Fruit fly (Drosophila melanogaster) whole organism, pupa: ENCODE measurements around the gene sty.
A peak's percentile ranks its signal among the peaks of the same experiment; 100 is the strongest.

Source experiments
- CG10348 ChIP-seq: fragments of 200-800 bp; sonication (Bioruptor generic); IDR thresholded peaks from 2 replicates; pipeline ENCODE4 v1.3.6; 2022; ENCODE audit warnings: missing biosample characterization, missing genetic modification characterization
- CG12605 ChIP-seq: fragments of 200-800 bp; sonication (Bioruptor generic); IDR thresholded peaks from 2 replicates; pipeline ENCODE4 v1.3.6; 2022; ENCODE audit warnings: missing biosample characterization, missing genetic modification characterization
- CG13204 ChIP-seq: fragments of 200-800 bp; sonication (Bioruptor generic); optimal IDR thresholded peaks from 2 replicates; lab custom pipeline; 2018; ENCODE audit warnings: missing biosample characterization, mild to moderate bottlenecking, missing genetic modification characterization, moderate library complexity
- CG14655 ChIP-seq: fragments of 200-800 bp; sonication (Bioruptor generic); optimal IDR thresholded peaks from 3 replicates; lab custom pipeline; 2017; ENCODE audit warnings: mild to moderate bottlenecking, missing biosample characterization, missing genetic modification reagents, missing genetic modification characterization
- CG15710 ChIP-seq: fragments of 200-800 bp; sonication (Bioruptor generic); optimal IDR thresholded peaks from 2 replicates; lab custom pipeline; 2018; ENCODE audit warnings: missing biosample characterization, mild to moderate bottlenecking, missing genetic modification characterization, moderate library complexity
- CG17806 ChIP-seq: fragments of 200-800 bp; sonication (Bioruptor generic); optimal IDR thresholded peaks from 2 replicates; lab custom pipeline; 2018; ENCODE audit warnings: missing biosample characterization, mild to moderate bottlenecking, missing genetic modification characterization, moderate library complexity
- CG32121 ChIP-seq: fragments of 200-800 bp; sonication (Bioruptor generic); IDR thresholded peaks from 2 replicates; pipeline ENCODE4 v1.3.6; 2022; ENCODE audit warnings: missing biosample characterization, missing genetic modification characterization
- CG34367 ChIP-seq: fragments of 200-800 bp; sonication (Bioruptor generic); optimal IDR thresholded peaks from 2 replicates; lab custom pipeline; 2018; ENCODE audit warnings: missing biosample characterization, mild to moderate bottlenecking, missing genetic modification characterization
- CG4496 ChIP-seq: fragments of 200-800 bp; sonication (Bioruptor generic); IDR thresholded peaks from 3 replicates; pipeline ENCODE4 v1.3.6; 2022; ENCODE audit warnings: missing biosample characterization, missing genetic modification characterization
- CG8159 ChIP-seq: fragments of 200-800 bp; sonication (Bioruptor generic); optimal IDR thresholded peaks from 3 replicates; lab custom pipeline; 2018; ENCODE audit warnings: missing biosample characterization, mild to moderate bottlenecking, missing genetic modification characterization, moderate library complexity
- CG8301 ChIP-seq: fragments of 200-800 bp; sonication (Bioruptor generic); optimal IDR thresholded peaks from 2 replicates; lab custom pipeline; 2018; ENCODE audit warnings: missing biosample characterization, mild to moderate bottlenecking, missing genetic modification characterization
- CG9948 ChIP-seq: fragments of 200-800 bp; sonication (Bioruptor generic); optimal IDR thresholded peaks from 2 replicates; lab custom pipeline; 2018; ENCODE audit warnings: missing biosample characterization, mild to moderate bottlenecking, missing genetic modification characterization, moderate library complexity
- D1 ChIP-seq: fragments of 200-800 bp; sonication (Bioruptor generic); optimal IDR thresholded peaks from 2 replicates; lab custom pipeline; 2018; ENCODE audit warnings: missing biosample characterization, mild to moderate bottlenecking, missing genetic modification characterization, moderate library complexity
- EcR ChIP-seq: fragments of 200-800 bp; sonication (Bioruptor generic); optimal IDR thresholded peaks from 3 replicates; lab custom pipeline; 2019; ENCODE audit warnings: missing biosample characterization, missing genetic modification characterization, mild to moderate bottlenecking, moderate library complexity, missing genetic modification reagents
- Ets98B ChIP-seq: fragments of 200-800 bp; sonication (Bioruptor generic); IDR thresholded peaks from 2 replicates; pipeline ENCODE4 v1.3.6; 2022; ENCODE audit warnings: missing biosample characterization, missing genetic modification characterization
- Pif1A ChIP-seq: fragments of 200-800 bp; sonication (Bioruptor generic); optimal IDR thresholded peaks from 3 replicates; lab custom pipeline; 2016; ENCODE audit warnings: missing biosample characterization, missing genetic modification characterization
- Pif1B ChIP-seq: fragments of 200-800 bp; sonication (Bioruptor generic); optimal IDR thresholded peaks from 3 replicates; lab custom pipeline; 2016; ENCODE audit warnings: missing biosample characterization, missing genetic modification characterization
- Snoo ChIP-seq: fragments of 200-800 bp; sonication (Bioruptor generic); optimal IDR thresholded peaks from 3 replicates; lab custom pipeline; 2017; ENCODE audit warnings: missing biosample characterization, mild to moderate bottlenecking, missing genetic modification characterization, inconsistent platforms
- fd96Ca ChIP-seq: fragments of 200-800 bp; sonication (Bioruptor generic); IDR thresholded peaks from 3 replicates; pipeline ENCODE4 v1.3.6; 2022; ENCODE audit warnings: missing biosample characterization, missing genetic modification characterization
- gl ChIP-seq: fragments of 200-800 bp; sonication (Bioruptor generic); optimal IDR thresholded peaks from 2 replicates; lab custom pipeline; 2018; ENCODE audit warnings: missing biosample characterization, mild to moderate bottlenecking, missing genetic modification characterization
- rn ChIP-seq: fragments of 200-800 bp; sonication (Bioruptor generic); IDR thresholded peaks from 2 replicates; pipeline ENCODE4 v1.3.6; 2022; ENCODE audit warnings: missing biosample characterization, missing genetic modification characterization

The sty gene

DNA sequence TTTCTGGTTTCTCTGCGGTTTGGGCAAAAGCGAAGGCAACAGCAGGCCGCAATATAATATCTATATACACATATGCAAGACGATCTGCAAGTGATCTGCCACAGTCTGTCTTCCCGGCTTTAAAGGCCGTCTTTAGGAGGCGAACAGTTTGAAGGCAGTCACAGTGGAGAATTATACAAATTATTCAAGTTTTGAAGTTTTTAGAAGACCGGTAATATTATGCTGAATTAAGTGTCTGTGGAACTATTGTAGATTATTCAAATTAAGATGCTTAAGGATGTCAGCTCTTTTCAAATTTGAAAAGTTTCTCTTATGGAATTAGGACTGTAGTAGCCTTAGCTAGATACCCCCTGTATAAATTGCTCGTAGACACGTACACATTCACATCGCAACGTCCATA is 15.4 kb upstream of the sty start:
- no peak for TF ChIP-seq gl
- TF ChIP-seq CG32121 (GFP tag; lab: Robert Waterston, UW) = no peak
- TF ChIP-seq CG14655 = peak; percentile 33
- TF ChIP-seq CG13204 (GFP tag; lab: Kevin White, UChicago) = no peak
- TF ChIP-seq D1 (tag; lab: Kevin White, UChicago) = no peak
- peak; percentile 30 for TF ChIP-seq Pif1A (GFP tag; lab: Kevin White, UChicago)
- TF ChIP-seq fd96Ca (GFP tag; lab: Robert Waterston, UW) = peak; percentile 11; the same call in 1 of the 3 replicates
- no peak for TF ChIP-seq Snoo
- no peak for TF ChIP-seq CG10348 (GFP tag; lab: Robert Waterston, UW)
- peak; percentile 39 for TF ChIP-seq CG8301
- no peak for TF ChIP-seq CG12605 (GFP tag; lab: Robert Waterston, UW)
- no peak for TF ChIP-seq CG15710
- no peak for TF ChIP-seq CG8159
- TF ChIP-seq rn (GFP tag; lab: Robert Waterston, UW) = no peak
- no peak for TF ChIP-seq CG34367 (tag; lab: Kevin White, UChicago)
- no peak for TF ChIP-seq EcR (GFP tag; lab: Kevin White, UChicago)
- TF ChIP-seq CG9948 (tag; lab: Kevin White, UChicago) = peak; percentile 39
- peak; percentile 52 for TF ChIP-seq Pif1B
- TF ChIP-seq CG17806 = no peak
- peak; percentile 76 for TF ChIP-seq Ets98B (GFP tag; lab: Robert Waterston, UW)
- peak; percentile 14; the same call in 1 of the 3 replicates for TF ChIP-seq CG4496 (GFP tag; lab: Robert Waterston, UW)

DNA sequence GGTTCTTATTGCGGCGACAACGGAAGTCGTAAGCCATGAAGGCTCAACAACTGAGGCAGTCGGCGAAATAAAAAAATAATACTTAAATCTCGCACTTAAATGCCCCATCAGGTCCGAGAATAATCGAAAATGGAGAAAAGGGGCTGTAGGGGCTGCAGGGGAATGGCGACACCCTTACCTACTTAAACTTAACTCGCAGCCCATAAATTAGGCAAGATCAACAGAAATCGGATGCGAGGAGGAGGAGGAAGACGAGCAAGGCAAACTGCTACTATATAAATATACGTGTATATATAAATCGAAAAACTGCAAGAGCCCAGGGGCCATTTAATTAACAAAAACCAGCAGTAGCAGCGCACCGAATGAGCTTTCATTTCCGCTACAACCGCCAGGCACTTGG is 14.9 kb upstream of the sty start:
- TF ChIP-seq EcR (GFP tag; lab: Kevin White, UChicago) = peak; percentile 50
- no peak for TF ChIP-seq CG34367 (tag; lab: Kevin White, UChicago)

DNA sequence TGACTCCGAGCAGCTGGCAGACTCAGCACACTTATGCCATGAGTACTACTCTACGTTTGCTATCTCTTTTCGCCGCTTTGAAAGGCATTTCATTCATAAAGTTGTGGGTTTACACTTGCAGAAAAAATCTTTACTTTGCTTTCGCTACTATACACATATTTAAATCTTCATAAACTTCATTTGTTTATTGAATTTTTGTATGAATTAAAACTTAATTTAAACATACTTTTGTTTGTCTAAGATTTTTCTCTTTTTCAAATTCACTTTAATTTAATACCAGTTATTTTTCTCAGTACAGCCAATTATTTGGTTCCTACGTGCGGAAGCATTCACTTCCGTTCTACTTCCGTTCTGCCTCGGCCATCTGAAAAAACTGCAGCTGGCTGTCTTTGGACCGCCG is 13.7 kb upstream of the sty start:
- peak; percentile 25 for TF ChIP-seq CG8301
- peak; percentile 43 for TF ChIP-seq Pif1A (GFP tag; lab: Kevin White, UChicago)
- TF ChIP-seq CG32121 (GFP tag; lab: Robert Waterston, UW) = no peak
- peak; percentile 35 for TF ChIP-seq CG9948 (tag; lab: Kevin White, UChicago)
- 0 out of 3 replicates have a peak, but pooled peaks have one; percentile 44 for TF ChIP-seq CG4496 (GFP tag; lab: Robert Waterston, UW)
- TF ChIP-seq CG15710 = peak; percentile 46
- peak; percentile 64 for TF ChIP-seq CG8159
- no peak for TF ChIP-seq fd96Ca (GFP tag; lab: Robert Waterston, UW)
- no peak for TF ChIP-seq CG13204 (GFP tag; lab: Kevin White, UChicago)
- peak; percentile 30 for TF ChIP-seq CG14655
- TF ChIP-seq CG12605 (GFP tag; lab: Robert Waterston, UW) = peak; percentile 49; the same call in 1 of the 2 replicates
- no peak for TF ChIP-seq Pif1B
- TF ChIP-seq rn (GFP tag; lab: Robert Waterston, UW) = no peak
- TF ChIP-seq Snoo = no peak
- TF ChIP-seq CG10348 (GFP tag; lab: Robert Waterston, UW) = no peak
- TF ChIP-seq CG17806 = peak; percentile 44

DNA sequence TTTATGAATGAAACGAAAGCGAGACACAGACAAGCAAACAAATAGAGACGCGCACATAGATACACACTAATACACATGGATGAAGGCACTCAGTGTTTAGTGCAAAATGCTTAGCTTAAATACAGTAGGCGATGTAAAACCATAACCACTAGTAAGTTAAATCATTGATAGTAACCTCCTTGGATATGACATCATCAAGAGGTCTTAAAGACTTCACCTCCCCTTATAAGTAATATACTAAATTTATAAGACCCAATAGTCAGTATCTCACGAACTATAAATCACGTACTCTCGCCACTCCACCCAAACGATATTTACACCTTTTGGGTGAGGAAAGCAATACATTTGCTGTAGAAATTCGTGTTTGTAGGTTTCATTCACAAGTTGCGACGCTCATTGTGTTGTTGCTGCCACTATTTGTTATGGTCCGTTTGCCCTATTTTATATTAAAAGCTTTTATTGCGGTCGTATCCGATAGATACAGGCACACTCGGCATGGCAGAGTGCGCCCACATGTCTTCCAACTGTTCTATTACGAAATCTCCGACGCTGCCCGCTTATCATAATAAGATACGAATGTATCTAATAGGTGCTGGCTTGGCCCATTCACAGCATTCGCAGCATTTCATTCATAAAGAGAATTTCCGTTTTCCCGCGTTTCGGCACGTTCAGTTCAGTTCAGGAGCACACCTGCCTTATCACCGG is 13.1 kb upstream of the sty start:
- TF ChIP-seq Pif1B (no peak), CG8159 (no peak), CG9948 (tag; lab: Kevin White, UChicago) (no peak), Snoo (no peak), CG4496 (GFP tag; lab: Robert Waterston, UW) (no peak), rn (GFP tag; lab: Robert Waterston, UW) (no peak), CG12605 (GFP tag; lab: Robert Waterston, UW) (no peak), gl (no peak), CG15710 (no peak), EcR (GFP tag; lab: Kevin White, UChicago) (no peak), CG32121 (GFP tag; lab: Robert Waterston, UW) (no peak), CG8301 (no peak), CG13204 (GFP tag; lab: Kevin White, UChicago) (no peak), CG17806 (no peak), Ets98B (GFP tag; lab: Robert Waterston, UW) (no peak), D1 (tag; lab: Kevin White, UChicago) (no peak)

DNA sequence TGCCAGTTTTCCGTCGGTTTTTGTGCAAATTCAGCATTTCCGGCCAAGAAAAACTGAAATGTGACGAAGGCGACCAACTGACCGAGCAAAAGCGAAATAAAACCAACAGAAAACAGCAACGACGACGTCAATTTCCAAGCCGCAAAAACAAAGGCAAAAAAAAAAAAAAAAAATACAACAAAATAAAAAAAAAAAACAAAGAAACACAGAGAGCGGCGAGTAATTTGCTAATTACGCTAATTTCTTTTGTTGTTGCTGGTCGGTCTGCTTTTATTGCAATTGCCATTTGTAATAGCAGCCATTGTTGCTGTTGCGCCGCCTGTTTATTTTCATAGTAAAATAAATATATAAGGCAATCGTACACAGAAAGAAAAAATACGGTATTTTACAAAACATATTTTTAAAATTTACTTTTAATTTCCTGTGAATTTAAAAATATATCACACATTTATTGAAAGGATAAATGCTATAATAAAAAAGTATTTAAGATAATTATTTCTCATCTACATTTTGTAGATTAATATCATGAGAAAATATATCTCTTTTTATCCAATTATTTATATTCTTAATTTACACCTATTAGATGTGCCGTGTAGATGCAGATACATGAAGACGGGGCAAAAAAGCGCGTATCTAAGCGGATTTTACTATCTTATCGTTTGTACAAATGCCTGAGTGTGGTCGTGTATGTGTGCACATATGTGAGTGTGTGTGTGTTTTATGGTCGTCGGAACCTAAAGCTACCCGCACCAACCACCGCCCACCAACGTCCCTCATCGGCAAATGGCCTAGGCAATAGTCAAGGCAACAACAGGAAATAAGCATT is 12.3 kb upstream of the sty start:
- TF ChIP-seq CG4496 (GFP tag; lab: Robert Waterston, UW) (peak; percentile 57; the same call in 1 of the 3 replicates), Pif1B (no peak), Ets98B (GFP tag; lab: Robert Waterston, UW) (peak; percentile 21; the same call in 1 of the 2 replicates), Snoo (peak; percentile 32), CG10348 (GFP tag; lab: Robert Waterston, UW) (no peak), rn (GFP tag; lab: Robert Waterston, UW) (no peak), CG8159 (peak; percentile 36), CG15710 (peak; percentile 8), EcR (GFP tag; lab: Kevin White, UChicago) (no peak), D1 (tag; lab: Kevin White, UChicago) (no peak), CG13204 (GFP tag; lab: Kevin White, UChicago) (no peak), gl (no peak), CG12605 (GFP tag; lab: Robert Waterston, UW) (no peak), CG8301 (peak; percentile 16), CG14655 (peak; percentile 34), CG32121 (GFP tag; lab: Robert Waterston, UW) (0 out of 2 replicates have a peak, but pooled peaks have one; percentile 16), Pif1A (GFP tag; lab: Kevin White, UChicago) (no peak), fd96Ca (GFP tag; lab: Robert Waterston, UW) (peak; percentile 32; the same call in 1 of the 3 replicates), CG34367 (tag; lab: Kevin White, UChicago) (no peak), CG17806 (no peak), CG9948 (tag; lab: Kevin White, UChicago) (no peak)
